Worm (Caenorhabditis elegans): ENCODE results near the gene Y79H2A.12.

Gene Y79H2A.12

DNA sequence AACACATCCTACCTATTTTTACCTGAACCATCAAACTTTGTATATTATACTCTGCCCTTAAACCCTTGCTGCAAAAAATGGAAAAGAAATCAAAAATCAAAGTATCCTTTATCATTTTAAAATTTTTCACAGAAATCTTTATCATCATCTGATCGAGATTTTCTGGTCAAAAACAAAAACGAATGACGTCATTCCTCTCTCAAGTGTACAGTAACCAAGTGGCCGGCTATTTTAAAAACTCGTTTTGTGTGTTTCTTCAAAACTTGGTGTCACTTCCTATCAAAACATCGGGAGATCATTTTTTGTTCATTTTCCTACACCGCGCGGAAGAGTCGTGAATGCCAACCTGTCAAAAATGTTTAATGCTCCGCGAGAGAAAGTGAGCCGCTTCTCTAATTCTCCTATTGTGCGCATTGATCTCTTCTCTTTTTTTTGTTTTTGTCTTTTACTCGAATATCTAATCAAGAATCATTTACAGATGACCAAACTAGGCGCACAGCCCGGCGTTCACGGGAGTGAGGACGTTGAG is 8.5 kb downstream of the Y79H2A.12 start, which contains the start of gene brp-1:
Gene brp-1 (plus strand): TSS at position 479 of the 529 bp plus-strand sequence.
- no peak for TF ChIP-seq zip-11 (GFP tag; IDR thresholded peaks at IDR 0.05)
- TF ChIP-seq hmg-1.1 (GFP tag; IDR thresholded peaks at IDR 0.05) = no peak
- TF ChIP-seq aha-1 (tag) = peak; percentile 18
- TF ChIP-seq dve-1 (tag; optimal IDR thresholded peaks at IDR 0.05; ENCODE audit: insufficient read depth) = no peak
- TF ChIP-seq snpc-1.2 (GFP tag; IDR thresholded peaks at IDR 0.05) = no peak
- no peak for TF ChIP-seq ZK337.2 (GFP tag; IDR thresholded peaks at IDR 0.05)
- no peak for TF ChIP-seq hlh-11 (tag; optimal IDR thresholded peaks at IDR 0.05)
- no peak for TF ChIP-seq nhr-11 (tag; optimal IDR thresholded peaks at IDR 0.05)
- TF ChIP-seq madf-9 (GFP tag; conservative IDR thresholded peaks at IDR 0.05) = peak; percentile 3; the same call in 1 of the 2 replicates
- TF ChIP-seq ceh-82 (tag; optimal IDR thresholded peaks at IDR 0.05) = no peak
- peak in 1 of 2 experiments; percentile 70 for TF ChIP-seq unc-62 (GFP tag; optimal IDR thresholded peaks at IDR 0.05 in 1 of 2)
- TF ChIP-seq unc-62 (tag; optimal IDR thresholded peaks at IDR 0.05) = no peak
- peak; percentile 8 for TF ChIP-seq nhr-28 (tag; optimal IDR thresholded peaks at IDR 0.05)
- TF ChIP-seq F49E8.2 (tag; optimal IDR thresholded peaks at IDR 0.05; ENCODE audit: borderline replicate concordance) = no peak
- TF ChIP-seq vab-7 (GFP tag; IDR thresholded peaks at IDR 0.05) = no peak
- TF ChIP-seq daf-8 (GFP tag; IDR thresholded peaks at IDR 0.05) = no peak
- no peak for TF ChIP-seq daf-12 (tag; optimal IDR thresholded peaks at IDR 0.05)
- TF ChIP-seq dmd-6 (GFP tag; IDR thresholded peaks at IDR 0.05) = 0 out of 2 replicates have a peak, but pooled peaks have one; percentile 19
- no peak for TF ChIP-seq dpl-1 (GFP tag; optimal IDR thresholded peaks at IDR 0.05)

ce11 chrIII:12017999-12018398 is 10.7 kb downstream of the Y79H2A.12 start:
- TF ChIP-seq madf-5 (GFP tag; IDR thresholded peaks at IDR 0.05) = no peak
- no peak for TF ChIP-seq Y48G9A.11 (GFP tag; IDR thresholded peaks at IDR 0.05)
- no peak for TF ChIP-seq F10B5.3 (tag; optimal IDR thresholded peaks at IDR 0.05)
- peak; percentile 6 for TF ChIP-seq nhr-25 (tag; optimal IDR thresholded peaks at IDR 0.05; ENCODE audit: borderline replicate concordance, insufficient read depth)
- no peak for TF ChIP-seq attf-4 (tag; optimal IDR thresholded peaks at IDR 0.05)
- TF ChIP-seq lin-39 (tag; optimal IDR thresholded peaks at IDR 0.05) = no peak
- TF ChIP-seq ama-1 (optimal IDR thresholded peaks at IDR 0.05) = peak; percentile 52
- no peak for TF ChIP-seq zip-11 (GFP tag; IDR thresholded peaks at IDR 0.05)

DNA sequence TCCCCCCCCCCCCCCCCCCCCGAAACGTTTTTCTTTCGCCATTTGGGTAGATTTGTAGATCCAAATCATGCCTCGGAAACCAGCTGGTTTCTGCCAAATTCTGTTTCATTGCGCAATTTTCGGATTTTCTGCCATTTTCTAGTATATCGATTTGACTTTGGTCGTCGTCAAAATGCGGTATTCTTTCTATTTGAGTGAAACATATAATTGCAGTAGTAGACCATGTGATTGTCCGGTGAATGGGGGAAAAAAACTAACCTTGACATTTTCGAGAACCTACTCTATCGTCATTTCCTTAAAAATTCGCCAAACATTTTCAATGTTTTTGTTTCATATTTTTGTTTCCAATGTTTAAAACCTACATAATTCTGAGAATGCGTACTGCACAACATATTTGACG is 13.1 kb downstream of the Y79H2A.12 start:
- TF ChIP-seq hlh-11 (tag; optimal IDR thresholded peaks at IDR 0.05) (peak; percentile 14), aha-1 (tag) (peak; percentile 35), nhr-25 (tag; optimal IDR thresholded peaks at IDR 0.05; ENCODE audit: borderline replicate concordance, insufficient read depth) (peak; percentile 50), rbr-2 (tag; optimal IDR thresholded peaks at IDR 0.05) (no peak), F44E2.7 (GFP tag; IDR thresholded peaks at IDR 0.05) (no peak), hlh-30 (tag; optimal IDR thresholded peaks at IDR 0.05; ENCODE audit: insufficient read depth) (peak; percentile 8), duxl-1 (tag; optimal IDR thresholded peaks at IDR 0.05; ENCODE audit: poor library complexity) (no peak), aly-2 (tag; optimal IDR thresholded peaks at IDR 0.05) (no peak), unc-62 (GFP tag; optimal IDR thresholded peaks at IDR 0.05 in 1 of 2) (peak in 1 of 2 experiments; percentile 94), unc-62 (tag; optimal IDR thresholded peaks at IDR 0.05) (no peak), spr-3 (GFP tag; optimal IDR thresholded peaks at IDR 0.05) (no peak)

ce11 chrIII:12015183-12015582 is 13.5 kb downstream of the Y79H2A.12 start:
- TF ChIP-seq F10B5.3 (tag; optimal IDR thresholded peaks at IDR 0.05) = no peak

DNA sequence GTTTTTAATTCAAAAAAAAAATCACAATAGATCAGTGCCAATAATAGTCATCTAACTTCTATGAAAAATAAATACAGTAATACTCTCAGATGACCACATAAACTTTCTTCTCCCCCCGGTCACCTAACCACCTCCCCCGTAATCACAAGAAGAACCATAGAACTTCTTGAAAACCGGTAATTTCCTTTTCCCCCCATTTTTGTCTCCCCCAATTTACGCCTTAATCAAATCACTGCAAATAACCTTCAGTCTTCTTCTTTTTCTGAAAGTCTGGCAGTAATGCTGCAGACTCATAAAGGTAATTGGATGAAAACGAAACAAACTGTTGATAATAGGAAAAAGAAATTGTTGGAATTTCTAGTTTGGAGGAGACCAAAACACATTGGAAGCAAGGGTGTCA is 14.2 kb downstream of the Y79H2A.12 start:
- TF ChIP-seq tag-97 (GFP tag; IDR thresholded peaks at IDR 0.05) (no peak), egl-27 (tag; optimal IDR thresholded peaks at IDR 0.05) (no peak), nhr-48 (tag; optimal IDR thresholded peaks at IDR 0.05) (no peak), lin-1 (GFP tag; IDR thresholded peaks at IDR 0.05) (no peak), nhr-25 (tag; optimal IDR thresholded peaks at IDR 0.05; ENCODE audit: borderline replicate concordance, insufficient read depth) (no peak), dmd-8 (GFP tag; IDR thresholded peaks at IDR 0.05) (no peak), hif-1 (tag; optimal IDR thresholded peaks at IDR 0.05) (no peak), aha-1 (tag) (no peak), daf-8 (GFP tag; IDR thresholded peaks at IDR 0.05) (no peak), madf-9 (GFP tag; conservative IDR thresholded peaks at IDR 0.05) (no peak), tra-1 (GFP tag; IDR thresholded peaks at IDR 0.05) (no peak), ceh-20 (GFP tag; IDR thresholded peaks at IDR 0.05) (no peak), mdl-1 (tag; optimal IDR thresholded peaks at IDR 0.05) (no peak), hlh-30 (tag; optimal IDR thresholded peaks at IDR 0.05; ENCODE audit: insufficient read depth) (no peak), T26A8.4 (GFP tag; IDR thresholded peaks at IDR 0.05) (no peak), zip-2 (tag; optimal IDR thresholded peaks at IDR 0.05) (no peak), F44E2.7 (GFP tag; IDR thresholded peaks at IDR 0.05) (no peak)
